Fruit fly (Drosophila melanogaster) whole organism, embryonic: Measurements from ENCODE around the gene CG12546.

ENCODE experiments used
- CG2129 ChIP-seq: fragments of 200-800 bp; sonication (Bioruptor generic); IDR thresholded peaks from 2 replicates; pipeline ENCODE4 v1.3.6; 2022; ENCODE audit warnings: missing biosample characterization, missing genetic modification characterization; ENCODE audit not compliant: partially characterized antibody
- Doc3 ChIP-seq: fragments of 200-800 bp; sonication (Bioruptor generic); IDR thresholded peaks from 3 replicates; pipeline ENCODE4 v1.3.6; 2022; ENCODE audit warnings: missing biosample characterization, missing genetic modification characterization; ENCODE audit not compliant: partially characterized antibody
- stwl ChIP-seq: fragments of 200-800 bp; sonication (Bioruptor generic); optimal IDR thresholded peaks from 3 replicates; lab custom pipeline; 2018; ENCODE audit warnings: missing biosample characterization, mild to moderate bottlenecking, missing genetic modification characterization, moderate library complexity

- TF ChIP-seq CG2129 (GFP tag; lab: Robert Waterston, UW), result no peak
- no peak for TF ChIP-seq stwl
- no peak for TF ChIP-seq Doc3 (GFP tag; lab: Robert Waterston, UW)
Observed at dm6 chr3L:22733607-22734006, 40.0 kb upstream of the CG12546 start.
